Worm (Caenorhabditis elegans): ENCODE results near the gene spds-1.

Gene spds-1

DNA sequence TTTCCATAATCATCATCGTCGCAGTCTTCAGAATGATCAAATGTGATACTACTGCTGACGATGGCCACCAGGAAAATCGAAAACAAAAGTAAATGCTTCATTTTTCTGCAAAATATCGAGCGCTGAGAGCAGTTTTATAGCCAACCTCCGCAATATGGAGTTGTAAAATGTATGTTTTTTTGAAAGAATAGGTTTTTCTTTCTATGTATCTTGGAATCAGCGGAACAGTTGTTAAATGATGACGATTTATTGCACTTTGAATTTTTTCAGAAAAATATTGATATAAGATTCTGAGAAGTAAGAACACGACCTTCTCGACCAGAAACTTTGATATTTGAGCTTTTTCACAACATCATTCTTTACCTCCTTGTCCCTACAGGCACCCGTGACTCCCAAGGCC is 22.2 kb downstream of the spds-1 start, which contains the start of gene Y46G5A.23:
Gene Y46G5A.23 (minus strand): TSS at position 101 of the 400 bp plus-strand sequence.
- TF ChIP-seq unc-62 (GFP tag; optimal IDR thresholded peaks at IDR 0.05), result no peak

DNA sequence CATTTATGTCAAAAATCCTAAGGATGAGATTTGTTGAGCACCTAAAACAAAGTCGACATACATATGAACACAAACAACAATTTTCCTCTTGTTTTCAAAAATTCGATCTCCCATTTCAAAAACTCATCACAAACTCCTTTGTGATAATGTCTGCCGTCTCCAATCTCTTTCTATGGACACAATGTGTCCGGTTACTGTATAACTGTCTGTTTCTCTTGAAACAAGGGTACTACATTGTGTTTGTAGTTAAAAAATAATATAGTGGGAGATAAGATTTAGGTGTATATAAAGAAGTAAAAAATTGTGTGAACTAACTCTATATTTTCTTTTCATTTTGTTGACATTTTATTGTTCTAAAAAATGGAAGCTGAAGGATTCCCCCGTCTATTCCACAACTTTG is 23.6 kb downstream of the spds-1 start, which contains the start of gene bcmo-1:
Gene bcmo-1 (plus strand): TSS at position 330 of the 400 bp plus-strand sequence.
- no peak for TF ChIP-seq unc-62 (GFP tag; optimal IDR thresholded peaks at IDR 0.05)

DNA sequence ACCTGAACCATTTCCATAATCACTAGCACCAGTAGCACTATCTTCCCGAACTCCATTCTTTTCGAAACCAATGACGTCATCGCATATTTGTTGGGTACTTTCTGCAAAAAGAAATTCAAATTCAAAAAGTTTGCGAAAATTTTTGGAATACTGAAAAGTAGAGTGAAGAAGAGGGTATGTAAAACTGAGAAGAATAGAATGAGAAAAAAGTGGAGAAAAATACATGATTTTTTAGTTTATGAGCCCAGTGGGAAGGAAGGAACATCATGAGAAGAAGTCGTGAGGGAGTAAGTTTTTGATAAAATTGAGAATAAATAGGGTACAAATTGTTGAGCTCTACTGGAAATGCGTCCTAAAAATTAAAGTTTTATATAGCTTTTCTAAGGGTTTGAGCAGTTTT is 33.4 kb downstream of the spds-1 start, which contains the start of gene lgc-35:
Gene lgc-35 (minus strand): TSS at position 101 of the 400 bp plus-strand sequence.
- TF ChIP-seq unc-62 (GFP tag; optimal IDR thresholded peaks at IDR 0.05), result no peak

DNA sequence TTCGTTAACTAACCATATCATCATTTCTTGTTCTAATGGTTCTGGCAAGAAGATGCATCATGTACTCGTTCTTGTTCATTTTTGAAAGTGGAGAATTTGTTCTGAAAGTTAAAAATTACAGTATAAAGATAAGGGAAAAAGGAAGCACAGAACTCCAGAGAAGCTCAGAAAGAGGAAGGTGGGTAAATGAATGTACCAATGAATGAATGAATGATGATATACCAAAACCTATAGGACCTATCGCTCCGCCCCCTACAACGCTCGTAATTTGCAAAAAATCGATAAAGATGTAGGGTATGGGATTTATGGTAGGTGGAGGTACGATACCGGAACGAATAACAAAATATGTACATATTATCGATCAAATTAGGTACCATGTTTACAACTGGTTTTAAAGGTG is 41.0 kb downstream of the spds-1 start, which contains the start of gene pes-10:
Gene pes-10 (minus strand): TSS at position 101 of the 400 bp plus-strand sequence.
- TF ChIP-seq unc-62 (GFP tag; optimal IDR thresholded peaks at IDR 0.05), result no peak

DNA sequence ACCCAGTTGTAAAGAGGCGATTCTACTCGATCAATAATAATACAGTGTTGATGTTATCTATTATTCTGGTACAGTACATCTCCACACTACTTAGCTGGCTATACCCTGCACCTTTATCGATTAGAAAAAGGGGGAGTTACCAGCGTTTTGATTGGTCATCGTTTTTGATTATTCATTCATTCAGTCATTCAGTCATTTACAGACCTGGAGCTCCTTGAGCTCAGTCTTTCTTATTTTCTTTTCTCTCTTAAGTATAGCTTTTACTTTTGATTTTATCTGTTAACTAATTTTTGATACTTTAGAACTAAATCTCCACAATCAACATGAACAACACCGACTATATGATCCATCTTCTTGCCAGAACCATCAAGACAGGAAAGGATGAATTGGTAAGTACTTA is 43.4 kb downstream of the spds-1 start, which contains the start of gene Y46G5A.28:
Gene Y46G5A.28 (plus strand): TSS at position 301 of the 400 bp plus-strand sequence.
- TF ChIP-seq unc-62 (GFP tag; optimal IDR thresholded peaks at IDR 0.05), result no peak

DNA sequence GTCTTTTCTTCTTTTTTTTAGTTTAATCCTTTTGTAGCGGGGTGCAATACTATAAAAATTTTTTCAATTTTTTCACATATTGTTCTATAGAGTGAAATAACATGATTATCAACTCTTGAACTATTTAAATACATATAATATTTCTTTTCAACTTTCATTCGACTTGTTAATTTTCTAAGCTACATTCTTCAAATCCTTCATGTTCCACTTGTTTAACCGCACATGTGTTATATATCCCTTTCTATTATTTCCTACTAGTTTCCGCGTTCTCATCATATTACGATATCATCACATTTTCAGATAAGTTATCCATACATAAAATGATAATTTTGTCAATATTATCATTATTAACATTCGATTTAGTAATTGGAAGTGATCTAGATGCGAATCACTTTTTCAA is 49.2 kb downstream of the spds-1 start, which contains the start of gene Y46G5A.29:
Gene Y46G5A.29 (plus strand): TSS at position 301 of the 400 bp plus-strand sequence.
- no peak for TF ChIP-seq unc-62 (GFP tag; optimal IDR thresholded peaks at IDR 0.05)
